Worm (Caenorhabditis elegans): ENCODE results near the gene C09H10.9.

ce11 chrII:11072565-11072964 is 31.7 kb upstream of the C09H10.9 start:
- TF ChIP-seq tbp1 (GFP tag; optimal IDR thresholded peaks at IDR 0.05), result no peak
- no peak for TF ChIP-seq snpc-4 (GFP tag; optimal IDR thresholded peaks at IDR 0.05)
- no peak for TF ChIP-seq snpc-4 (tag; optimal IDR thresholded peaks at IDR 0.05)
- TF ChIP-seq mxl-1 (tag; optimal IDR thresholded peaks at IDR 0.05), result no peak
- TF ChIP-seq Y56A3A.18 (GFP tag; IDR thresholded peaks at IDR 0.05), result no peak
- no peak for TF ChIP-seq unc-62 (GFP tag; optimal IDR thresholded peaks at IDR 0.05)
- no peak for TF ChIP-seq dpl-1 (GFP tag; optimal IDR thresholded peaks at IDR 0.05)
- TF ChIP-seq him-1 (tag; optimal IDR thresholded peaks at IDR 0.05), result no peak
- no peak for TF ChIP-seq F33H1.4 (GFP tag; IDR thresholded peaks at IDR 0.05)
- TF ChIP-seq pha-4 (tag; optimal IDR thresholded peaks at IDR 0.05), result no peak
